Fruit fly (Drosophila melanogaster) whole organism, prepupa: ENCODE measurements around the gene cad.

ENCODE experiments used
- CG4318 ChIP-seq: fragments of 200-800 bp; sonication (Bioruptor generic); optimal IDR thresholded peaks from 3 replicates; lab custom pipeline; 2017; ENCODE audit warnings: missing biosample characterization, mild to moderate bottlenecking, missing genetic modification characterization
- acj6 ChIP-seq: fragments of 200-800 bp; sonication (Bioruptor generic); optimal IDR thresholded peaks from 3 replicates; lab custom pipeline; 2016; ENCODE audit warnings: missing biosample characterization, missing genetic modification characterization

- TF ChIP-seq acj6 (GFP tag; lab: Kevin White, UChicago): no peak
- no peak for TF ChIP-seq CG4318 (GFP tag; lab: Kevin White, UChicago)
Measured at dm6 chr2L:20816140-20816539, 45.6 kb downstream of the cad start, which contains the start of gene CG33322.
